Worm (Caenorhabditis elegans) whole organism, L2 larva: Measurements from ENCODE around the gene str-174.

Source experiments
- C34F6.9 ChIP-seq: fragments of 150-350 bp; optimal IDR thresholded peaks from 2 replicates; lab custom pipeline; 2014; ENCODE audit warnings: missing biosample characterization, missing genetic modification characterization
- F13H6.1 ChIP-seq: sonication (generic microtip); optimal IDR thresholded peaks from 2 replicates; lab custom pipeline; 2016; ENCODE audit warnings: missing genetic modification characterization, missing compliant biosample characterization
- ZK546.5 ChIP-seq: sonication (generic microtip); optimal IDR thresholded peaks from 2 replicates; lab custom pipeline; 2017; ENCODE audit warnings: missing biosample characterization, missing genetic modification characterization
- alr-1 ChIP-seq: fragments of 150-350 bp; optimal IDR thresholded peaks from 2 replicates; lab custom pipeline; 2014; ENCODE audit warnings: missing biosample characterization, missing genetic modification characterization
- ama-1 ChIP-seq: fragments of 150-350 bp; optimal IDR thresholded peaks from 2 replicates; lab custom pipeline; 2018; ENCODE audit warnings: inconsistent platforms
- ceh-16 ChIP-seq: fragments of 150-350 bp; optimal IDR thresholded peaks from 2 replicates; lab custom pipeline; 2014; ENCODE audit warnings: missing biosample characterization, missing genetic modification characterization
- crh-2 ChIP-seq: sonication (generic microtip); optimal IDR thresholded peaks from 2 replicates; lab custom pipeline; 2017; ENCODE audit warnings: missing biosample characterization, missing genetic modification characterization
- dmd-4 ChIP-seq: sonication (generic microtip); optimal IDR thresholded peaks from 2 replicates; lab custom pipeline; 2017; ENCODE audit warnings: missing biosample characterization, missing genetic modification characterization
- egl-27 ChIP-seq: sonication (generic microtip); optimal IDR thresholded peaks from 3 replicates; lab custom pipeline; 2017; ENCODE audit warnings: missing biosample characterization, missing genetic modification reagents, missing genetic modification characterization
- elt-3 ChIP-seq: sonication (generic microtip); optimal IDR thresholded peaks from 2 replicates; lab custom pipeline; 2017; ENCODE audit warnings: missing biosample characterization, missing genetic modification characterization
- fos-1 ChIP-seq: fragments of 150-350 bp; optimal IDR thresholded peaks from 2 replicates; lab custom pipeline; 2014; ENCODE audit warnings: missing biosample characterization, missing genetic modification characterization
- gmeb-1 ChIP-seq: fragments of 150-350 bp; optimal IDR thresholded peaks from 2 replicates; lab custom pipeline; 2014; ENCODE audit warnings: missing biosample characterization, missing genetic modification characterization
- lin-11 ChIP-seq: fragments of 150-350 bp; sonication (generic microtip); optimal IDR thresholded peaks from 2 replicates; lab custom pipeline; 2014; ENCODE audit warnings: missing biosample characterization, missing genetic modification characterization, inconsistent platforms, mixed read lengths
- lin-13 ChIP-seq: fragments of 150-350 bp; optimal IDR thresholded peaks from 2 replicates; lab custom pipeline; 2014; ENCODE audit warnings: missing biosample characterization, missing genetic modification reagents, missing genetic modification characterization
- lsy-2 ChIP-seq, 2 experiments: fragments of 150-350 bp in 1 of 2; sonication (generic microtip) in 1 of 2; optimal IDR thresholded peaks; 2 replicates each; lab custom pipeline; 2014 to 2017; ENCODE audit warnings: missing biosample characterization in 2 of 2, missing genetic modification characterization in 2 of 2
- mbf-1 ChIP-seq: sonication (generic microtip); optimal IDR thresholded peaks from 2 replicates; lab custom pipeline; 2017; ENCODE audit warnings: missing biosample characterization, missing genetic modification characterization
- mdl-1 ChIP-seq, 2 experiments: fragments of 150-350 bp in 1 of 2; sonication (generic microtip) in 1 of 2; optimal IDR thresholded peaks; 2 replicates each; lab custom pipeline; 2017; ENCODE audit warnings: missing biosample characterization in 2 of 2, missing genetic modification characterization in 2 of 2
- nhr-10 ChIP-seq: sonication (generic microtip); optimal IDR thresholded peaks from 2 replicates; lab custom pipeline; 2017; ENCODE audit warnings: missing biosample characterization, missing genetic modification characterization
- nhr-11 ChIP-seq: fragments of 150-350 bp; optimal IDR thresholded peaks from 2 replicates; lab custom pipeline; 2014; ENCODE audit warnings: missing biosample characterization, missing genetic modification characterization
- nhr-129 ChIP-seq: fragments of 150-350 bp; optimal IDR thresholded peaks from 2 replicates; lab custom pipeline; 2014; ENCODE audit warnings: missing biosample characterization, missing genetic modification characterization
- nhr-21 ChIP-seq: fragments of 150-350 bp; optimal IDR thresholded peaks from 2 replicates; lab custom pipeline; 2014; ENCODE audit warnings: missing biosample characterization, missing genetic modification characterization
- nhr-23 ChIP-seq: fragments of 150-350 bp; optimal IDR thresholded peaks from 2 replicates; lab custom pipeline; 2014; ENCODE audit warnings: missing biosample characterization, missing genetic modification reagents, missing genetic modification characterization
- nhr-25 ChIP-seq: fragments of 150-350 bp; sonication (generic microtip); optimal IDR thresholded peaks from 3 replicates; lab custom pipeline; 2014; ENCODE audit warnings: missing biosample characterization, missing genetic modification characterization
- nhr-77 ChIP-seq: fragments of 150-350 bp; optimal IDR thresholded peaks from 2 replicates; lab custom pipeline; 2014; ENCODE audit warnings: missing biosample characterization, missing genetic modification characterization
- peb-1 ChIP-seq: fragments of 150-350 bp; optimal IDR thresholded peaks from 2 replicates; lab custom pipeline; 2014; ENCODE audit warnings: missing biosample characterization, missing genetic modification characterization
- sem-4 ChIP-seq: fragments of 150-350 bp; optimal IDR thresholded peaks from 2 replicates; lab custom pipeline; 2014; ENCODE audit warnings: missing biosample characterization, missing genetic modification reagents, missing genetic modification characterization
- sma-3 ChIP-seq: sonication (generic microtip); optimal IDR thresholded peaks from 2 replicates; lab custom pipeline; 2016; ENCODE audit warnings: missing genetic modification reagents, missing genetic modification characterization, missing compliant biosample characterization
- sma-9 ChIP-seq, 2 experiments: fragments of 150-350 bp in 1 of 2; sonication (generic microtip) in 1 of 2; optimal IDR thresholded peaks; 2 replicates each; lab custom pipeline; 2014 to 2016; ENCODE audit warnings: missing genetic modification characterization in 2 of 2, mild to moderate bottlenecking in 1 of 2, missing biosample characterization in 1 of 2, missing compliant biosample characterization in 1 of 2, missing genetic modification reagents in 1 of 2, moderate library complexity in 1 of 2
- snpc-4 ChIP-seq: fragments of 150-350 bp; optimal IDR thresholded peaks from 2 replicates; lab custom pipeline; 2014; ENCODE audit warnings: missing biosample characterization, missing genetic modification characterization
- unc-39 ChIP-seq: fragments of 150-350 bp; optimal IDR thresholded peaks from 2 replicates; lab custom pipeline; 2014; ENCODE audit warnings: missing biosample characterization, missing genetic modification characterization
- unc-55 ChIP-seq: fragments of 150-350 bp; sonication (generic microtip); optimal IDR thresholded peaks from 3 replicates; lab custom pipeline; 2014; ENCODE audit warnings: missing biosample characterization, missing genetic modification reagents, missing genetic modification characterization
- unc-62 ChIP-seq: fragments of 150-350 bp; optimal IDR thresholded peaks from 2 replicates; lab custom pipeline; 2014; ENCODE audit warnings: missing biosample characterization, missing genetic modification reagents, missing genetic modification characterization
- zag-1 ChIP-seq: fragments of 150-350 bp; optimal IDR thresholded peaks from 2 replicates; lab custom pipeline; 2014; ENCODE audit warnings: missing biosample characterization, missing genetic modification characterization
- ztf-1 ChIP-seq: fragments of 200-800 bp; sonication (Bioruptor generic); conservative IDR thresholded peaks from 2 replicates; pipeline ENCODE4 v1.3.6; 2022; ENCODE audit warnings: missing genetic modification characterization, missing compliant biosample characterization
- ztf-11 ChIP-seq: sonication (generic microtip); optimal IDR thresholded peaks from 2 replicates; lab custom pipeline; 2017; ENCODE audit warnings: missing biosample characterization, missing genetic modification characterization

str-174 gene

DNA sequence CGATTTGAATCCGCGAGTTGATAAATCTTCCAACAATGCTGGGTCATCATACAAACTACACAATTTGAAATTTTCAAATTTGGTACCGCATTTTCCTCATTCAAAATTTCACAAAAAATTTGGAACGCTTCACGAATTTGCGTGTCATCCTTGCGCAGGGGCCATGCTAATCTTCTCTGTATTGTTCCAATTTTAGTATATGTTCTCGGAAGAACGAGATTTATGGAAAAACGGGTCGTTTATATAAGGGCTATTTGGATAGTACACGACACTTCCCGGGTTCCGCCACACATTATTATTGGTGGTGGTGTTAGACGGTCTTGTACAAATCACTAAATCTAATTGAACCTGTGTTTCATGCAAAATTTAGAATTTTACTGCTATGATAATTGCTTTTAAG, 10.9 kb upstream of the str-174 start:
- TF ChIP-seq nhr-23 (tag; lab: Kevin White, UChicago) (no peak), sma-3 (GFP tag; lab: Kevin White, UChicago) (no peak), C34F6.9 (tag; lab: Kevin White, UChicago) (no peak), egl-27 (tag; lab: Kevin White, UChicago) (no peak), ztf-1 (GFP tag; lab: Robert Waterston, UW) (no peak), nhr-21 (no peak), ama-1 (lab: Kevin White, UChicago) (no peak), lin-11 (no peak), nhr-77 (tag; lab: Kevin White, UChicago) (no peak), snpc-4 (tag; lab: Kevin White, UChicago) (no peak)

DNA sequence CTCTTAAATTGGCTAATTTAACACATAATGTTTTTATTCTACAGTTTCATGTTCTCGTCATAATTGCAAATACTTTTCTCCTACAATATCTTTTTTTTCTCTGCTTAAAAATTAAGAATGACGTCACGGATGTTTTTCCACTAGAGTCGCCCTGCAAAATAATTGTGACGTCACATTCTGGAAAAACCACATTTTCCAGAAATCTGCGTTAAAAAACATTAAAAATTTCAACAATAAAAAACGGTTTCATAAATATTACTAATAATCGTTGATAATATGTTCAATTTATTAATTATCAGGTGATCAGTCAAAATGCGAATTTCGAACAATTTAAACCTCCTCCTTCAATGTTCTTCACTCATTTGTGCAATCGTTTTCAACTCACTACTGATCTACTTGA, 9.5 kb upstream of the str-174 start, which contains the start of gene str-166:
Gene str-166, plus strand, starts transcription at position 301 of the 400 bp plus-strand sequence.
- TF ChIP-seq alr-1 (tag; lab: Kevin White, UChicago) (no peak), zag-1 (tag; lab: Kevin White, UChicago) (no peak), lsy-2 (tag; optimal IDR thresholded peaks at IDR 0.05; lab: Kevin White, UChicago) (no peak), nhr-11 (tag; lab: Kevin White, UChicago) (no peak), C34F6.9 (tag; lab: Kevin White, UChicago) (no peak), lin-11 (no peak), mbf-1 (tag; lab: Kevin White, UChicago) (no peak), sma-9 (GFP tag; optimal IDR thresholded peaks at IDR 0.05; lab: Kevin White, UChicago) (no peak), sma-9 (tag; optimal IDR thresholded peaks at IDR 0.05; lab: Kevin White, UChicago) (no peak), dmd-4 (no peak), nhr-21 (no peak), ZK546.5 (tag; lab: Kevin White, UChicago) (no peak)

ce11 chrIV:4880634-4881033, 6.1 kb upstream of the str-174 start:
- TF ChIP-seq elt-3 (tag; lab: Kevin White, UChicago), result no peak
- peak; percentile 90 for TF ChIP-seq sma-9 (GFP tag; optimal IDR thresholded peaks at IDR 0.05; lab: Kevin White, UChicago)
- no peak for TF ChIP-seq sma-9 (tag; optimal IDR thresholded peaks at IDR 0.05; lab: Kevin White, UChicago)
- TF ChIP-seq nhr-23 (tag; lab: Kevin White, UChicago), result no peak
- no peak for TF ChIP-seq nhr-129 (tag; lab: Kevin White, UChicago)
- TF ChIP-seq sem-4 (tag; lab: Kevin White, UChicago), result no peak
- peak; percentile 21 for TF ChIP-seq egl-27 (tag; lab: Kevin White, UChicago)
- TF ChIP-seq nhr-10 (tag; lab: Kevin White, UChicago), result no peak
- peak; percentile 16 for TF ChIP-seq peb-1 (tag; lab: Kevin White, UChicago)
- peak; percentile 70 for TF ChIP-seq sma-3 (GFP tag; lab: Kevin White, UChicago)
- TF ChIP-seq gmeb-1 (tag; lab: Kevin White, UChicago), result peak; percentile 48
- no peak for TF ChIP-seq unc-55 (GFP tag; lab: Kevin White, UChicago)
- peak; percentile 84 for TF ChIP-seq ama-1 (lab: Kevin White, UChicago)
- peak; percentile 54 for TF ChIP-seq lin-13
- peak; percentile 35 for TF ChIP-seq crh-2 (tag; lab: Kevin White, UChicago)
- TF ChIP-seq nhr-21, result peak; percentile 70
- TF ChIP-seq ztf-11, result no peak
- peak; percentile 77 for TF ChIP-seq F13H6.1 (tag; lab: Kevin White, UChicago)
- peak; percentile 48 for TF ChIP-seq fos-1 (tag; lab: Kevin White, UChicago)
- peak; percentile 3 to 25 for TF ChIP-seq mdl-1 (tag; optimal IDR thresholded peaks at IDR 0.05; lab: Kevin White, UChicago)
- TF ChIP-seq C34F6.9 (tag; lab: Kevin White, UChicago), result no peak
- TF ChIP-seq snpc-4 (tag; lab: Kevin White, UChicago), result peak; percentile 98
- no peak for TF ChIP-seq dmd-4
- no peak for TF ChIP-seq unc-39
- TF ChIP-seq ztf-1 (GFP tag; lab: Robert Waterston, UW), result no peak
- no peak for TF ChIP-seq mbf-1 (tag; lab: Kevin White, UChicago)
- TF ChIP-seq ceh-16 (tag; lab: Kevin White, UChicago), result no peak
- TF ChIP-seq nhr-25 (tag; lab: Kevin White, UChicago), result peak; percentile 49
- no peak for TF ChIP-seq lsy-2 (tag; optimal IDR thresholded peaks at IDR 0.05; lab: Kevin White, UChicago)
- TF ChIP-seq unc-62, result no peak
- TF ChIP-seq zag-1 (tag; lab: Kevin White, UChicago), result no peak

ce11 chrIV:4877102-4877501, 2.6 kb upstream of the str-174 start, which contains the start of gene str-170:
Gene str-170 (plus strand): TSS chrIV:4877402.
- no peak for TF ChIP-seq peb-1 (tag; lab: Kevin White, UChicago)
- TF ChIP-seq elt-3 (tag; lab: Kevin White, UChicago), result no peak
- no peak for TF ChIP-seq zag-1 (tag; lab: Kevin White, UChicago)
- TF ChIP-seq snpc-4 (tag; lab: Kevin White, UChicago), result no peak
- TF ChIP-seq egl-27 (tag; lab: Kevin White, UChicago), result no peak
